Worm (Caenorhabditis elegans) whole organism, L1 larva: ENCODE measurements around the gene F26F12.8.

Experiments
- C16A3.4 ChIP-seq: fragments of 150-350 bp; optimal IDR thresholded peaks from 2 replicates; lab custom pipeline; 2014; ENCODE audit warnings: missing biosample characterization, missing genetic modification characterization
- aha-1 ChIP-seq: fragments of 150-350 bp; optimal IDR thresholded peaks from 2 replicates; lab custom pipeline; 2014; ENCODE audit warnings: missing biosample characterization, missing genetic modification characterization
- ama-1 ChIP-seq: fragments of 150-350 bp; optimal IDR thresholded peaks from 2 replicates; lab custom pipeline; 2014
- ceh-8 ChIP-seq: fragments of 200-800 bp; sonication (Bioruptor generic); optimal IDR thresholded peaks from 2 replicates; lab custom pipeline; 2018; ENCODE audit warnings: mild to moderate bottlenecking, missing genetic modification characterization, moderate library complexity, missing compliant biosample characterization
- ceh-82 ChIP-seq, 3 experiments: fragments of 150-350 bp in 1 of 3; sonication (generic microtip) in 2 of 3; optimal IDR thresholded peaks; 2 replicates each; lab custom pipeline; 2014 to 2017; ENCODE audit warnings: missing biosample characterization in 3 of 3, missing genetic modification characterization in 3 of 3
- ceh-88 ChIP-seq: fragments of 200-800 bp; sonication (Bioruptor generic); IDR thresholded peaks from 2 replicates; pipeline ENCODE4 v1.3.6; 2022; ENCODE audit warnings: missing genetic modification characterization, missing compliant biosample characterization
- ces-1 ChIP-seq: fragments of 150-350 bp; optimal IDR thresholded peaks from 2 replicates; lab custom pipeline; 2014; ENCODE audit warnings: missing biosample characterization, missing genetic modification reagents, missing genetic modification characterization
- dpl-1 ChIP-seq, 3 experiments: fragments of 150-350 bp in 2 of 3; sonication (generic microtip) in 1 of 3; optimal IDR thresholded peaks; 2 replicates each; lab custom pipeline; 2014 to 2017; ENCODE audit warnings: missing biosample characterization in 3 of 3, missing genetic modification characterization in 3 of 3, missing genetic modification reagents in 3 of 3
- dsc-1 ChIP-seq: sonication (generic microtip); optimal IDR thresholded peaks from 2 replicates; lab custom pipeline; 2016; ENCODE audit warnings: mild to moderate bottlenecking, missing genetic modification characterization, missing compliant biosample characterization
- efl-3 ChIP-seq: fragments of 200-800 bp; sonication (Bioruptor generic); optimal IDR thresholded peaks from 2 replicates; lab custom pipeline; 2018; ENCODE audit warnings: mild to moderate bottlenecking, missing genetic modification characterization, missing compliant biosample characterization
- egl-13 ChIP-seq: sonication (generic microtip); optimal IDR thresholded peaks from 2 replicates; lab custom pipeline; 2016; ENCODE audit warnings: missing genotype, missing genetic modification reagents, missing genetic modification characterization, missing compliant biosample characterization
- elt-3 ChIP-seq, 6 experiments: fragments of 150-350 bp in 1 of 6; sonication (generic microtip); optimal IDR thresholded peaks; 2 replicates each; lab custom pipeline; 2017 to 2018; ENCODE audit warnings: missing biosample characterization in 6 of 6, missing genetic modification characterization in 6 of 6, inconsistent platforms in 1 of 6
- fkh-4 ChIP-seq: sonication (generic microtip); optimal IDR thresholded peaks from 2 replicates; lab custom pipeline; 2016; ENCODE audit warnings: missing compliant biosample characterization, missing genetic modification characterization, borderline replicate concordance
- grh-1 ChIP-seq: fragments of 200-800 bp; sonication (Bioruptor generic); IDR thresholded peaks from 2 replicates; pipeline ENCODE4 v1.3.6; 2022; ENCODE audit warnings: missing genetic modification reagents, missing genetic modification characterization, missing compliant biosample characterization
- hlh-17 ChIP-seq: fragments of 200-800 bp; sonication (Bioruptor generic); optimal IDR thresholded peaks from 2 replicates; lab custom pipeline; 2018; ENCODE audit warnings: missing genetic modification characterization, mild to moderate bottlenecking, missing compliant biosample characterization, moderate library complexity, borderline replicate concordance
- hlh-4 ChIP-seq: sonication (generic microtip); optimal IDR thresholded peaks from 2 replicates; lab custom pipeline; 2016; ENCODE audit warnings: mild to moderate bottlenecking, missing genetic modification characterization, missing compliant biosample characterization
- hpl-2 ChIP-seq: fragments of 150-350 bp; optimal IDR thresholded peaks from 2 replicates; lab custom pipeline; 2014; ENCODE audit warnings: missing biosample characterization, missing genetic modification reagents, missing genetic modification characterization
- irx-1 ChIP-seq: sonication (generic microtip); optimal IDR thresholded peaks from 2 replicates; lab custom pipeline; 2016; ENCODE audit warnings: missing genetic modification characterization, missing compliant biosample characterization
- isw-1 ChIP-seq: fragments of 200-800 bp; sonication (Bioruptor generic); IDR thresholded peaks from 2 replicates; pipeline ENCODE4 v1.3.6; 2022; ENCODE audit warnings: missing genetic modification characterization, missing compliant biosample characterization
- lin-13 ChIP-seq: fragments of 150-350 bp; optimal IDR thresholded peaks from 2 replicates; lab custom pipeline; 2014; ENCODE audit warnings: missing biosample characterization, missing genetic modification reagents, missing genetic modification characterization
- lin-35 ChIP-seq, 2 experiments: fragments of 150-350 bp; optimal IDR thresholded peaks; 2 replicates each; lab custom pipeline; 2014; ENCODE audit warnings: missing biosample characterization in 2 of 2, missing genetic modification characterization in 2 of 2, missing genetic modification reagents in 2 of 2
- lin-39 ChIP-seq: fragments of 150-350 bp; optimal IDR thresholded peaks from 2 replicates; lab custom pipeline; 2014; ENCODE audit warnings: missing biosample characterization, missing genetic modification reagents, missing genetic modification characterization
- lir-3 ChIP-seq: sonication (generic microtip); optimal IDR thresholded peaks from 2 replicates; lab custom pipeline; 2016; ENCODE audit warnings: mild to moderate bottlenecking, missing genetic modification characterization, moderate library complexity, missing compliant biosample characterization; ENCODE audit not compliant: poor library complexity
- lsy-2 ChIP-seq, 2 experiments: fragments of 150-350 bp; optimal IDR thresholded peaks; 2 replicates each; lab custom pipeline; 2014; ENCODE audit warnings: missing biosample characterization in 2 of 2, missing genetic modification characterization in 2 of 2
- mdl-1 ChIP-seq, 2 experiments: fragments of 150-350 bp; optimal IDR thresholded peaks; 2 replicates each; lab custom pipeline; 2014 to 2017; ENCODE audit warnings: missing biosample characterization in 2 of 2, missing genetic modification characterization in 2 of 2, inconsistent platforms in 1 of 2
- mep-1 ChIP-seq: fragments of 150-350 bp; optimal IDR thresholded peaks from 2 replicates; lab custom pipeline; 2014; ENCODE audit warnings: missing biosample characterization, missing genetic modification characterization
- nhr-12 ChIP-seq: sonication (generic microtip); optimal IDR thresholded peaks from 2 replicates; lab custom pipeline; 2017; ENCODE audit warnings: missing biosample characterization, missing genetic modification characterization
- nhr-19 ChIP-seq: fragments of 200-800 bp; sonication (Bioruptor generic); conservative IDR thresholded peaks from 2 replicates; pipeline ENCODE4 v1.3.6; 2022; ENCODE audit warnings: missing genetic modification characterization, missing compliant biosample characterization
- nhr-20 ChIP-seq: sonication (generic microtip); optimal IDR thresholded peaks from 2 replicates; lab custom pipeline; 2016; ENCODE audit warnings: mild to moderate bottlenecking, missing genetic modification characterization, missing compliant biosample characterization
- nhr-237 ChIP-seq: fragments of 150-350 bp; optimal IDR thresholded peaks from 2 replicates; lab custom pipeline; 2014; ENCODE audit warnings: missing biosample characterization, missing genetic modification characterization
- nhr-28 ChIP-seq: fragments of 150-350 bp; optimal IDR thresholded peaks from 2 replicates; lab custom pipeline; 2014; ENCODE audit warnings: missing biosample characterization, missing genetic modification characterization
- nhr-47 ChIP-seq: sonication (generic microtip); optimal IDR thresholded peaks from 2 replicates; lab custom pipeline; 2016; ENCODE audit warnings: mild to moderate bottlenecking, missing genetic modification characterization, moderate library complexity, missing compliant biosample characterization
- nhr-76 ChIP-seq: sonication (generic microtip); optimal IDR thresholded peaks from 2 replicates; lab custom pipeline; 2017; ENCODE audit warnings: missing biosample characterization, missing genetic modification characterization
- nhr-84 ChIP-seq: sonication (generic microtip); optimal IDR thresholded peaks from 2 replicates; lab custom pipeline; 2017; ENCODE audit warnings: missing biosample characterization, missing genetic modification characterization
- nhr-85 ChIP-seq: sonication (generic microtip); peaks from one replicate; lab custom pipeline; 2016; ENCODE audit warnings: missing genetic modification characterization, inconsistent platforms, missing compliant biosample characterization
- nhr-90 ChIP-seq: sonication (generic microtip); optimal IDR thresholded peaks from 2 replicates; lab custom pipeline; 2016; ENCODE audit warnings: mild to moderate bottlenecking, missing genetic modification characterization, missing compliant biosample characterization; ENCODE audit not compliant: poor library complexity
- pag-3 ChIP-seq: sonication (generic microtip); optimal IDR thresholded peaks from 2 replicates; lab custom pipeline; 2017; ENCODE audit warnings: missing genetic modification characterization, mild to moderate bottlenecking, missing compliant biosample characterization, antibody characterized with exemption, borderline replicate concordance; ENCODE audit not compliant: insufficient read depth
- snpc-4 ChIP-seq: fragments of 150-350 bp; optimal IDR thresholded peaks from 2 replicates; lab custom pipeline; 2014; ENCODE audit warnings: missing biosample characterization, missing genetic modification characterization
- snu-23 ChIP-seq: sonication (generic microtip); optimal IDR thresholded peaks from 2 replicates; lab custom pipeline; 2016; ENCODE audit warnings: missing genetic modification characterization, missing compliant biosample characterization
- sox-4 ChIP-seq: sonication (generic microtip); optimal IDR thresholded peaks from 2 replicates; lab custom pipeline; 2016; ENCODE audit warnings: missing genetic modification characterization, missing compliant biosample characterization
- sptf-1 ChIP-seq: fragments of 150-350 bp; optimal IDR thresholded peaks from 2 replicates; lab custom pipeline; 2014; ENCODE audit warnings: missing biosample characterization, missing genetic modification characterization
- swsn-7 ChIP-seq: sonication (generic microtip); optimal IDR thresholded peaks from 2 replicates; lab custom pipeline; 2016; ENCODE audit warnings: missing genetic modification characterization, missing compliant biosample characterization
- tlp-1 ChIP-seq: fragments of 150-350 bp; optimal IDR thresholded peaks from 2 replicates; lab custom pipeline; 2014; ENCODE audit warnings: missing biosample characterization, missing genetic modification characterization
- unc-130 ChIP-seq: fragments of 150-350 bp; optimal IDR thresholded peaks from 2 replicates; lab custom pipeline; 2017; ENCODE audit warnings: missing biosample characterization, missing genetic modification characterization, inconsistent platforms
- unc-30 ChIP-seq: sonication (generic microtip); optimal IDR thresholded peaks from 2 replicates; lab custom pipeline; 2017; ENCODE audit warnings: missing biosample characterization, missing genetic modification characterization
- unc-98 ChIP-seq: fragments of 200-800 bp; sonication (Bioruptor generic); IDR thresholded peaks from 2 replicates; pipeline ENCODE4 v1.3.6; 2022; ENCODE audit warnings: missing genetic modification characterization, missing compliant biosample characterization
- vab-15 ChIP-seq: sonication (generic microtip); optimal IDR thresholded peaks from 2 replicates; lab custom pipeline; 2017; ENCODE audit warnings: missing genotype, mild to moderate bottlenecking, missing genetic modification characterization, missing compliant biosample characterization
- xbp-1 ChIP-seq: sonication (generic microtip); optimal IDR thresholded peaks from 2 replicates; lab custom pipeline; 2016; ENCODE audit warnings: missing genetic modification characterization, missing compliant biosample characterization
- zag-1 ChIP-seq: fragments of 150-350 bp; optimal IDR thresholded peaks from 2 replicates; lab custom pipeline; 2014; ENCODE audit warnings: missing biosample characterization, missing genetic modification characterization
- ztf-11 ChIP-seq, 2 experiments: sonication (generic microtip); optimal IDR thresholded peaks; 2 replicates each; lab custom pipeline; 2016 to 2017; ENCODE audit warnings: missing genetic modification characterization in 2 of 2, missing biosample characterization in 1 of 2, missing compliant biosample characterization in 1 of 2
- ztf-4 ChIP-seq: fragments of 150-350 bp; optimal IDR thresholded peaks from 2 replicates; lab custom pipeline; 2014; ENCODE audit warnings: missing biosample characterization, missing genetic modification characterization

F26F12.8 gene

DNA sequence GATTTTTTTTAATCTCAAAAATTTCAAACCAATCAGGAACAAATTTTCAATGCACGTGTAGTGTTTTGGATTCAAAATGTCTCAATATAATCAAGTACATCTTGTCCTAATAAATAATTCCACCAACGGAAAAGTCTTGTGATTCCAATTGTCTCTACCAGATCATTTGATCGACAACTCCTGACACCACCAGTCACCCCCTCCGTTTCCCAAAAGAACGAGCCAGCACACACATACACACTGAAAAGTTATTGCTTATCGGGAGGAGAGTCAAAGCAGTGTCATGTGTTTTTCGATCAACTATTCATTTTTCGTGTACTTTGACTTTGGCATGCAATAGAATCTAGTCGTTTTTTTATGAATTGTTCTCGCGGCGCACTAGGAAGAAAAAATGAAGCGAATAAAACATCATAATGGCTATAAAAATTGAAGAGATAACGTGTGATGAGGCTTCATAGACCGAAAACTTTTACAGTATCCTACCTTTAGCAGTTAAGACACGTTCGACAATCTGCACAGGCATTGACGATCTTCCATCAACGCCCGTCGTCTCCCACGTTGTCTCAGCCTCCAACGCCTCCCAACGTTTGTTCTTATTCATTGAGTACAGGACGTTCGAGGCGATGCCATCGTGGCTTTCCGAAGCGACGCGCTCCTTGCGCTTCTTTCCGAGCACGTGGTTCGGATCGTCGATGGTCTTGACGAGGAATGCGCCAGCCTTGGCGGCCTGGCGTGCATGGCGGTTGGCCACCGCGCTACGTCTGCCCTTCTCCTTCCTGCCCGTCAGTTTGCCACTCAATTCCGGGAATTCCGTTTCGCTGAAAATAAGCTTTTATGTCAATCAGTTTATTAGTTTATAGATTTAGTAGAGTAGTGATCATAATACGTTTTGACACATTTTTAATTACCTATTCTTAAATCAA, 18.7 kb downstream of the F26F12.8 start:
- TF ChIP-seq snu-23 (GFP tag; lab: Kevin White, UChicago), result peak; percentile 65
- TF ChIP-seq efl-3 (GFP tag; lab: Kevin White, UChicago), result no peak
- peak; percentile 42 for TF ChIP-seq lin-13
- no peak for TF ChIP-seq unc-98 (GFP tag; lab: Robert Waterston, UW)
- TF ChIP-seq vab-15 (tag; lab: Kevin White, UChicago), result no peak
- no peak for TF ChIP-seq aha-1 (tag; lab: Kevin White, UChicago)
- peak; percentile 8 for TF ChIP-seq C16A3.4 (tag; lab: Kevin White, UChicago)
- no peak; the same call in 1 of the 2 replicates for TF ChIP-seq isw-1 (GFP tag; lab: Robert Waterston, UW)
- no peak for TF ChIP-seq irx-1
- TF ChIP-seq fkh-4 (tag; lab: Kevin White, UChicago), result peak; percentile 74
- peak in 2 of 3 experiments; percentile 33 to 41 for TF ChIP-seq dpl-1 (GFP tag; optimal IDR thresholded peaks at IDR 0.05; lab: Kevin White, UChicago)
- TF ChIP-seq sptf-1 (tag; lab: Kevin White, UChicago), result no peak
- no peak for TF ChIP-seq pag-3 (tag; lab: Kevin White, UChicago)
- TF ChIP-seq ceh-82 (tag; optimal IDR thresholded peaks at IDR 0.05; lab: Kevin White, UChicago), result peak in 1 of 3 experiments; percentile 5
- TF ChIP-seq hlh-4, result no peak
- TF ChIP-seq mep-1 (tag; lab: Kevin White, UChicago), result peak; percentile 38
- peak; percentile 75 for TF ChIP-seq ama-1
- peak; percentile 43 for TF ChIP-seq lir-3
- TF ChIP-seq ztf-4 (tag; lab: Kevin White, UChicago), result peak; percentile 47
- peak; percentile 33 to 58 for TF ChIP-seq lin-35 (GFP tag; optimal IDR thresholded peaks at IDR 0.05; lab: Kevin White, UChicago)
- no peak for TF ChIP-seq lin-39 (tag; lab: Kevin White, UChicago)
- TF ChIP-seq nhr-84 (tag; lab: Kevin White, UChicago), result no peak
- no peak for TF ChIP-seq ces-1 (GFP tag; lab: Kevin White, UChicago)
- peak; percentile 65 for TF ChIP-seq nhr-47 (tag; lab: Kevin White, UChicago)
- peak; percentile 33 for TF ChIP-seq snpc-4 (tag; lab: Kevin White, UChicago)
- TF ChIP-seq tlp-1 (tag; lab: Kevin White, UChicago), result no peak
- TF ChIP-seq swsn-7 (tag; lab: Kevin White, UChicago), result peak; percentile 26
- TF ChIP-seq egl-13 (tag; lab: Kevin White, UChicago), result no peak
- peak; percentile 11 for TF ChIP-seq xbp-1
- TF ChIP-seq nhr-76, result no peak
- TF ChIP-seq zag-1 (tag; lab: Kevin White, UChicago), result no peak
- peak in 1 of 2 experiments; percentile 88 for TF ChIP-seq mdl-1 (tag; optimal IDR thresholded peaks at IDR 0.05; lab: Kevin White, UChicago)
- TF ChIP-seq unc-30 (tag; lab: Kevin White, UChicago), result no peak
- TF ChIP-seq ztf-11 (tag; optimal IDR thresholded peaks at IDR 0.05; lab: Kevin White, UChicago), result peak in 1 of 2 experiments; percentile 36
- peak in 1 of 6 experiments; percentile 22 for TF ChIP-seq elt-3 (tag; optimal IDR thresholded peaks at IDR 0.05; lab: Kevin White, UChicago)
- TF ChIP-seq unc-130, result peak; percentile 68
- TF ChIP-seq nhr-85 (tag; lab: Kevin White, UChicago), result no peak
- no peak for TF ChIP-seq nhr-237 (tag; lab: Kevin White, UChicago)
- peak; percentile 64 for TF ChIP-seq nhr-19 (GFP tag; lab: Robert Waterston, UW)
- TF ChIP-seq grh-1 (GFP tag; lab: Robert Waterston, UW), result no peak
- peak; percentile 76 for TF ChIP-seq nhr-20 (tag; lab: Kevin White, UChicago)
- no peak for TF ChIP-seq nhr-28 (tag; lab: Kevin White, UChicago)
- TF ChIP-seq ceh-88 (GFP tag; lab: Robert Waterston, UW), result no peak
- peak; percentile 53 for TF ChIP-seq sox-4 (tag; lab: Kevin White, UChicago)
- TF ChIP-seq lsy-2 (tag; optimal IDR thresholded peaks at IDR 0.05; lab: Kevin White, UChicago), result peak; percentile 63 to 72
- no peak for TF ChIP-seq hlh-17 (GFP tag; lab: Kevin White, UChicago)
- TF ChIP-seq hpl-2 (GFP tag; lab: Kevin White, UChicago), result no peak
- TF ChIP-seq ceh-8 (GFP tag; lab: Kevin White, UChicago), result no peak
- TF ChIP-seq nhr-12, result no peak
- peak; percentile 14 for TF ChIP-seq nhr-90 (tag; lab: Kevin White, UChicago)
- TF ChIP-seq dsc-1 (tag; lab: Kevin White, UChicago), result peak; percentile 92
